Fruit fly (Drosophila melanogaster) whole organism, adult: Measurements from ENCODE around the gene Spg7.
A peak's percentile ranks its signal among the peaks of the same experiment; 100 is the strongest.

ENCODE experiments used
- CG11617 ChIP-seq: fragments of 200-800 bp; sonication (Bioruptor generic); optimal IDR thresholded peaks from 2 replicates; lab custom pipeline; 2017; ENCODE audit warnings: mild to moderate bottlenecking, missing biosample characterization, missing genetic modification reagents, missing genetic modification characterization
- CG12768 ChIP-seq: fragments of 200-800 bp; sonication (Bioruptor generic); optimal IDR thresholded peaks from 2 replicates; lab custom pipeline; 2017; ENCODE audit warnings: missing biosample characterization, missing genetic modification characterization, mild to moderate bottlenecking, moderate library complexity, missing genetic modification reagents
- CG14711 ChIP-seq: fragments of 200-800 bp; sonication (Bioruptor generic); optimal IDR thresholded peaks from 2 replicates; lab custom pipeline; 2018; ENCODE audit warnings: missing biosample characterization, mild to moderate bottlenecking, missing genetic modification characterization, moderate library complexity
- CG1620 ChIP-seq: fragments of 200-800 bp; sonication (Bioruptor generic); optimal IDR thresholded peaks from 2 replicates; lab custom pipeline; 2016; ENCODE audit warnings: missing biosample characterization, missing genetic modification characterization
- CG33017 ChIP-seq: fragments of 200-800 bp; sonication (Bioruptor generic); optimal IDR thresholded peaks from 2 replicates; lab custom pipeline; 2018; ENCODE audit warnings: missing biosample characterization, mild to moderate bottlenecking, missing genetic modification characterization, moderate library complexity
- CG5204 ChIP-seq: fragments of 200-800 bp; sonication (Bioruptor generic); optimal IDR thresholded peaks from 2 replicates; lab custom pipeline; 2016; ENCODE audit warnings: missing biosample characterization, missing genetic modification characterization
- CG7045 ChIP-seq: fragments of 200-800 bp; sonication (Bioruptor generic); optimal IDR thresholded peaks from 2 replicates; lab custom pipeline; 2017; ENCODE audit warnings: missing biosample characterization, mild to moderate bottlenecking, missing genetic modification characterization
- CG7101 ChIP-seq: fragments of 200-800 bp; sonication (Bioruptor generic); optimal IDR thresholded peaks from 2 replicates; lab custom pipeline; 2018; ENCODE audit warnings: missing biosample characterization, mild to moderate bottlenecking, missing genetic modification characterization, moderate library complexity
- Clk ChIP-seq: fragments of 200-800 bp; sonication (Bioruptor generic); optimal IDR thresholded peaks from 2 replicates; lab custom pipeline; 2017; ENCODE audit warnings: missing biosample characterization, missing genetic modification characterization
- Crg-1 ChIP-seq: fragments of 200-800 bp; sonication (Bioruptor generic); optimal IDR thresholded peaks from 2 replicates; lab custom pipeline; 2016; ENCODE audit warnings: missing biosample characterization, missing genetic modification characterization
- Hr96 ChIP-seq: fragments of 200-800 bp; sonication (Bioruptor generic); optimal IDR thresholded peaks from 2 replicates; lab custom pipeline; 2016; ENCODE audit warnings: missing biosample characterization, missing genetic modification characterization
- Mnt ChIP-seq: fragments of 200-800 bp; sonication (Bioruptor generic); optimal IDR thresholded peaks from 2 replicates; lab custom pipeline; 2016; ENCODE audit warnings: missing biosample characterization, mild to moderate bottlenecking, missing genetic modification characterization
- bab1 ChIP-seq: fragments of 200-800 bp; sonication (Bioruptor generic); optimal IDR thresholded peaks from 3 replicates; lab custom pipeline; 2019; ENCODE audit warnings: missing biosample characterization, mild to moderate bottlenecking, missing genetic modification characterization, moderate library complexity
- cic ChIP-seq: fragments of 200-800 bp; sonication (Bioruptor generic); optimal IDR thresholded peaks from 2 replicates; lab custom pipeline; 2017; ENCODE audit warnings: missing biosample characterization, mild to moderate bottlenecking, missing genetic modification characterization, moderate library complexity
- cnc ChIP-seq, 2 experiments: fragments of >200 bp; optimal IDR thresholded peaks; 2 replicates each; lab custom pipeline; 2017
- kay ChIP-seq: fragments of 200-800 bp; sonication (Bioruptor generic); peaks from one replicate; lab custom pipeline; 2016; ENCODE audit warnings: missing biosample characterization, missing genetic modification characterization, borderline replicate concordance
- ovo ChIP-seq: fragments of 200-800 bp; sonication (Bioruptor generic); optimal IDR thresholded peaks from 2 replicates; lab custom pipeline; 2016; ENCODE audit warnings: missing biosample characterization, missing genetic modification characterization
- pad ChIP-seq: fragments of 200-800 bp; sonication (Bioruptor generic); optimal IDR thresholded peaks from 3 replicates; lab custom pipeline; 2017; ENCODE audit warnings: missing biosample characterization, missing genetic modification characterization, mild to moderate bottlenecking, moderate library complexity, missing genetic modification reagents
- tj ChIP-seq: fragments of 200-800 bp; sonication (Bioruptor generic); optimal IDR thresholded peaks from 3 replicates; lab custom pipeline; 2017; ENCODE audit warnings: missing biosample characterization, mild to moderate bottlenecking, missing genetic modification characterization, moderate library complexity
- toe ChIP-seq: fragments of 200-800 bp; sonication (Bioruptor generic); optimal IDR thresholded peaks from 2 replicates; lab custom pipeline; 2016; ENCODE audit warnings: missing biosample characterization, missing genetic modification characterization

Gene Spg7

dm6 chrX:2703693-2704092 is 5.7 kb upstream of the Spg7 start, which contains the start of gene Ugalt:
TSS of gene Ugalt (minus strand) at chrX:2703852.
- TF ChIP-seq CG1620 (GFP tag; lab: Kevin White, UChicago) (peak; percentile 100), Clk (peak; percentile 100), kay (no peak), ovo (GFP tag; lab: Kevin White, UChicago) (peak; percentile 100), CG11617 (GFP tag; lab: Kevin White, UChicago) (peak; percentile 100), bab1 (peak; percentile 100), cic (peak; percentile 98), CG14711 (tag; lab: Kevin White, UChicago) (peak; percentile 100), CG7045 (GFP tag; lab: Kevin White, UChicago) (peak; percentile 100), Mnt (GFP tag; lab: Kevin White, UChicago) (peak; percentile 100), Crg-1 (GFP tag; lab: Kevin White, UChicago) (peak; percentile 100), tj (GFP tag; lab: Kevin White, UChicago) (peak; percentile 99), Hr96 (GFP tag; lab: Kevin White, UChicago) (peak; percentile 100), CG7101 (tag; lab: Kevin White, UChicago) (peak; percentile 100), CG12768 (GFP tag; lab: Kevin White, UChicago) (peak; percentile 100), toe (GFP tag; lab: Kevin White, UChicago) (peak; percentile 100), CG33017 (tag; lab: Kevin White, UChicago) (peak; percentile 100), pad (GFP tag; lab: Kevin White, UChicago) (peak; percentile 99), CG5204 (GFP tag; lab: Kevin White, UChicago) (peak; percentile 100), cnc (optimal IDR thresholded peaks at IDR 0.05; lab: Kevin White, UChicago) (no peak)

DNA sequence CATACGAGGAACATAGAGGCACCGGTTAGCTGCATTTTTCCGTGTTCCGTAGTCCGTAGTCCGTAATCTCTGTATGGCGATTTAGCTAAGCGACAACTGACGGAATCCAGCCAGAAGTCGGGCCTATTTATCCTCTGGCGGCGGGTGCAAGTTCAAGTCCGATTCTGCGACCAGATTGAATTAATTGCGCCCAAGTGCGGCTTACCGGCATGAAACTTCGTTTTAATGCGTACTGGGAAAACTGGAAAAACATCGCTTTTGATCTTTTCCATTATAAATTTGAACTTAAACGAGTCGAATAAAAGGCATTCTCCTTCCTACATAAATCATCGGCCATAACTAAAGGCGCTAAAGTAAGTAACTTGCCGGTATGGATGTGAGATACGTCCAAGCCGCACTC is 4.2 kb downstream of the Spg7 start, which contains the start of gene dyw:
TSS of gene dyw (minus strand) at position 101 of the 400 bp plus-strand sequence.
- no peak for TF ChIP-seq CG14711 (tag; lab: Kevin White, UChicago)
- TF ChIP-seq CG12768 (GFP tag; lab: Kevin White, UChicago) = no peak
- no peak for TF ChIP-seq CG1620 (GFP tag; lab: Kevin White, UChicago)
- no peak for TF ChIP-seq CG5204 (GFP tag; lab: Kevin White, UChicago)
- TF ChIP-seq tj (GFP tag; lab: Kevin White, UChicago) = no peak
- TF ChIP-seq ovo (GFP tag; lab: Kevin White, UChicago) = no peak
- no peak for TF ChIP-seq Mnt (GFP tag; lab: Kevin White, UChicago)
- no peak for TF ChIP-seq Hr96 (GFP tag; lab: Kevin White, UChicago)
- no peak for TF ChIP-seq toe (GFP tag; lab: Kevin White, UChicago)
- no peak for TF ChIP-seq bab1
- no peak for TF ChIP-seq CG11617 (GFP tag; lab: Kevin White, UChicago)
- TF ChIP-seq kay = no peak
- no peak for TF ChIP-seq CG7101 (tag; lab: Kevin White, UChicago)
- no peak for TF ChIP-seq CG33017 (tag; lab: Kevin White, UChicago)
- no peak for TF ChIP-seq cic
- no peak for TF ChIP-seq pad (GFP tag; lab: Kevin White, UChicago)
- TF ChIP-seq CG7045 (GFP tag; lab: Kevin White, UChicago) = no peak
- TF ChIP-seq cnc (optimal IDR thresholded peaks at IDR 0.05; lab: Kevin White, UChicago) = no peak

DNA sequence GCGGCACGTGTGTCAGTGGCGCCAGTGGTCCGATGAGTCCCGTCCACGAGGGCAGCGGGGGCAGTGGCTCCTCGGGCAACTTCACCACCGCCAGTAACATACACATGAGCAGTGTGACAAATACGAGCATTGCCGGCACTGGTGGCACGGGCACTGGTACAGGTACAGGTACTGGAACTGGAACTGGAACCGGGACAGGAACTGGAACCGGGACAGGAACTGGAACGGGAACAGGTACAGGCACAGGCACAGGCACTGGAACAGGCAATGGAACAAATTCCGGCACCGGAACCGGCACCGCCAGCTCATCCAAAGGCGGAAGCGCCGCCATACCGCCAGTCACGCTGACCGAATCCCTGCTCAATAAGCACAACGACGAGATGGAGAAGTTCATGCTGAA is 7.6 kb downstream of the Spg7 start:
- TF ChIP-seq CG1620 (GFP tag; lab: Kevin White, UChicago) = no peak
- no peak for TF ChIP-seq CG33017 (tag; lab: Kevin White, UChicago)
- no peak for TF ChIP-seq Hr96 (GFP tag; lab: Kevin White, UChicago)
- TF ChIP-seq CG7045 (GFP tag; lab: Kevin White, UChicago) = no peak
- TF ChIP-seq pad (GFP tag; lab: Kevin White, UChicago) = no peak
- TF ChIP-seq ovo (GFP tag; lab: Kevin White, UChicago) = no peak
- no peak for TF ChIP-seq bab1

- TF ChIP-seq tj (GFP tag; lab: Kevin White, UChicago) = peak; percentile 96
- TF ChIP-seq CG5204 (GFP tag; lab: Kevin White, UChicago) = no peak
- no peak for TF ChIP-seq cnc (optimal IDR thresholded peaks at IDR 0.05; lab: Kevin White, UChicago)
- TF ChIP-seq kay = no peak
- TF ChIP-seq cic = no peak
- no peak for TF ChIP-seq CG7045 (GFP tag; lab: Kevin White, UChicago)
- TF ChIP-seq CG12768 (GFP tag; lab: Kevin White, UChicago) = no peak
- no peak for TF ChIP-seq CG33017 (tag; lab: Kevin White, UChicago)
- TF ChIP-seq Crg-1 (GFP tag; lab: Kevin White, UChicago) = no peak
- TF ChIP-seq pad (GFP tag; lab: Kevin White, UChicago) = no peak
- peak; percentile 29 for TF ChIP-seq CG7101 (tag; lab: Kevin White, UChicago)
These were observed 11.1 kb downstream of the Spg7 start for dm6 chrX:2686930-2687329.

- TF ChIP-seq cnc (optimal IDR thresholded peaks at IDR 0.05; lab: Kevin White, UChicago) (no peak), CG7045 (GFP tag; lab: Kevin White, UChicago) (no peak), ovo (GFP tag; lab: Kevin White, UChicago) (peak; percentile 61), Mnt (GFP tag; lab: Kevin White, UChicago) (peak; percentile 58), tj (GFP tag; lab: Kevin White, UChicago) (peak; percentile 30), bab1 (no peak)
These were observed 12.4 kb downstream of the Spg7 start, which contains the start of gene per for dm6 chrX:2685580-2685979. TSS of gene per (plus strand) at chrX:2685580.

DNA sequence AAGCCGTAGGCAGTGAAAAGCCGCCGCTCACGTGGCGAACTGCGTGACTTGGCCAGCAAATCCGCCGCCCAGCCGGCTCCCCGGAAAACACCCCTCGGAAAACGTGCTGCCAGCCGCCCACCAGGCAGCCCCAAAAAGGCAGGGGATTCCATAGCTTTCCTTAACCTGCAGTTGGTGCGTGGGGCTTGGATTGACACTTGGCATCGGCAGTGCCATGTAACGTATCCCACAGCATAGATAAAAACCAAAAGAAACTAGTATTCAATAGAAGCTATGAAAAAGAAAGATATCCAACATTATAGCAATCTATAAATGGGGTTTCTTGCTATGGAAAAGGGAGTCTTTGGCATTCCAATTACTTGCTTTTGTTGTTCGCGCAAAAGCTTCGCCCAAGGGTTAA is 13.0 kb downstream of the Spg7 start:
- TF ChIP-seq CG11617 (GFP tag; lab: Kevin White, UChicago) (peak; percentile 79), Mnt (GFP tag; lab: Kevin White, UChicago) (no peak), Clk (peak; percentile 92), bab1 (no peak), CG7045 (GFP tag; lab: Kevin White, UChicago) (peak; percentile 50), CG14711 (tag; lab: Kevin White, UChicago) (peak; percentile 65), toe (GFP tag; lab: Kevin White, UChicago) (peak; percentile 32), Hr96 (GFP tag; lab: Kevin White, UChicago) (peak; percentile 86), cic (no peak), CG12768 (GFP tag; lab: Kevin White, UChicago) (peak; percentile 38), cnc (optimal IDR thresholded peaks at IDR 0.05; lab: Kevin White, UChicago) (no peak), CG1620 (GFP tag; lab: Kevin White, UChicago) (peak; percentile 20), ovo (GFP tag; lab: Kevin White, UChicago) (no peak), tj (GFP tag; lab: Kevin White, UChicago) (peak; percentile 28), pad (GFP tag; lab: Kevin White, UChicago) (peak; percentile 28), Crg-1 (GFP tag; lab: Kevin White, UChicago) (no peak), CG5204 (GFP tag; lab: Kevin White, UChicago) (peak; percentile 65), kay (no peak), CG7101 (tag; lab: Kevin White, UChicago) (peak; percentile 81), CG33017 (tag; lab: Kevin White, UChicago) (peak; percentile 49)
